Worm (Caenorhabditis elegans) whole organism, L2 larva: ENCODE measurements around the gene K01H12.4.
A peak's percentile ranks its signal among the peaks of the same experiment; 100 is the strongest.

Experiments used
- C34F6.9 ChIP-seq: fragments of 150-350 bp; optimal IDR thresholded peaks from 2 replicates; lab custom pipeline; 2014; ENCODE audit warnings: missing biosample characterization, missing genetic modification characterization
- F13H6.1 ChIP-seq: sonication (generic microtip); optimal IDR thresholded peaks from 2 replicates; lab custom pipeline; 2016; ENCODE audit warnings: missing genetic modification characterization, missing compliant biosample characterization
- R02D3.7 ChIP-seq: fragments of 150-350 bp; optimal IDR thresholded peaks from 2 replicates; lab custom pipeline; 2014; ENCODE audit warnings: missing biosample characterization, missing genetic modification characterization
- Y55F3AM.14 ChIP-seq: fragments of 200-800 bp; sonication (Bioruptor generic); optimal IDR thresholded peaks from 2 replicates; lab custom pipeline; 2018; ENCODE audit warnings: mild to moderate bottlenecking, missing genetic modification characterization, missing compliant biosample characterization
- ZK546.5 ChIP-seq: sonication (generic microtip); optimal IDR thresholded peaks from 2 replicates; lab custom pipeline; 2017; ENCODE audit warnings: missing biosample characterization, missing genetic modification characterization
- alr-1 ChIP-seq: fragments of 150-350 bp; optimal IDR thresholded peaks from 2 replicates; lab custom pipeline; 2014; ENCODE audit warnings: missing biosample characterization, missing genetic modification characterization
- aly-2 ChIP-seq: fragments of 150-350 bp; optimal IDR thresholded peaks from 2 replicates; lab custom pipeline; 2014; ENCODE audit warnings: missing biosample characterization, missing genetic modification characterization
- ama-1 ChIP-seq: fragments of 150-350 bp; optimal IDR thresholded peaks from 2 replicates; lab custom pipeline; 2018; ENCODE audit warnings: inconsistent platforms
- blmp-1 ChIP-seq: sonication (generic microtip); optimal IDR thresholded peaks from 2 replicates; lab custom pipeline; 2017; ENCODE audit warnings: missing genetic modification characterization, mild to moderate bottlenecking, missing compliant biosample characterization, antibody characterized with exemption, moderate library complexity; ENCODE audit not compliant: insufficient read depth
- crh-2 ChIP-seq: sonication (generic microtip); optimal IDR thresholded peaks from 2 replicates; lab custom pipeline; 2017; ENCODE audit warnings: missing biosample characterization, missing genetic modification characterization
- dmd-4 ChIP-seq: sonication (generic microtip); optimal IDR thresholded peaks from 2 replicates; lab custom pipeline; 2017; ENCODE audit warnings: missing biosample characterization, missing genetic modification characterization
- elt-1 ChIP-seq: fragments of 150-350 bp; optimal IDR thresholded peaks from 2 replicates; lab custom pipeline; 2014; ENCODE audit warnings: missing biosample characterization, missing genetic modification characterization
- elt-3 ChIP-seq: sonication (generic microtip); optimal IDR thresholded peaks from 2 replicates; lab custom pipeline; 2017; ENCODE audit warnings: missing biosample characterization, missing genetic modification characterization
- fos-1 ChIP-seq: fragments of 150-350 bp; optimal IDR thresholded peaks from 2 replicates; lab custom pipeline; 2014; ENCODE audit warnings: missing biosample characterization, missing genetic modification characterization
- gmeb-1 ChIP-seq: fragments of 150-350 bp; optimal IDR thresholded peaks from 2 replicates; lab custom pipeline; 2014; ENCODE audit warnings: missing biosample characterization, missing genetic modification characterization
- lin-11 ChIP-seq: fragments of 150-350 bp; sonication (generic microtip); optimal IDR thresholded peaks from 2 replicates; lab custom pipeline; 2014; ENCODE audit warnings: missing biosample characterization, missing genetic modification characterization, inconsistent platforms, mixed read lengths
- lin-13 ChIP-seq: fragments of 150-350 bp; optimal IDR thresholded peaks from 2 replicates; lab custom pipeline; 2014; ENCODE audit warnings: missing biosample characterization, missing genetic modification reagents, missing genetic modification characterization
- lin-39 ChIP-seq: fragments of 150-350 bp; optimal IDR thresholded peaks from 2 replicates; lab custom pipeline; 2014; ENCODE audit warnings: missing biosample characterization, missing genetic modification reagents, missing genetic modification characterization
- lsy-2 ChIP-seq, 2 experiments: fragments of 150-350 bp in 1 of 2; sonication (generic microtip) in 1 of 2; optimal IDR thresholded peaks; 2 replicates each; lab custom pipeline; 2014 to 2017; ENCODE audit warnings: missing biosample characterization in 2 of 2, missing genetic modification characterization in 2 of 2
- mab-5 ChIP-seq: fragments of 150-350 bp; optimal IDR thresholded peaks from 2 replicates; lab custom pipeline; 2014; ENCODE audit warnings: missing biosample characterization, missing genetic modification characterization
- mbf-1 ChIP-seq: sonication (generic microtip); optimal IDR thresholded peaks from 2 replicates; lab custom pipeline; 2017; ENCODE audit warnings: missing biosample characterization, missing genetic modification characterization
- mdl-1 ChIP-seq, 2 experiments: fragments of 150-350 bp in 1 of 2; sonication (generic microtip) in 1 of 2; optimal IDR thresholded peaks; 2 replicates each; lab custom pipeline; 2017; ENCODE audit warnings: missing biosample characterization in 2 of 2, missing genetic modification characterization in 2 of 2
- nhr-10 ChIP-seq: sonication (generic microtip); optimal IDR thresholded peaks from 2 replicates; lab custom pipeline; 2017; ENCODE audit warnings: missing biosample characterization, missing genetic modification characterization
- nhr-11 ChIP-seq: fragments of 150-350 bp; optimal IDR thresholded peaks from 2 replicates; lab custom pipeline; 2014; ENCODE audit warnings: missing biosample characterization, missing genetic modification characterization
- nhr-12 ChIP-seq: fragments of 150-350 bp; optimal IDR thresholded peaks from 2 replicates; lab custom pipeline; 2014; ENCODE audit warnings: missing biosample characterization, missing genetic modification characterization
- nhr-129 ChIP-seq: fragments of 150-350 bp; optimal IDR thresholded peaks from 2 replicates; lab custom pipeline; 2014; ENCODE audit warnings: missing biosample characterization, missing genetic modification characterization
- nhr-21 ChIP-seq: fragments of 150-350 bp; optimal IDR thresholded peaks from 2 replicates; lab custom pipeline; 2014; ENCODE audit warnings: missing biosample characterization, missing genetic modification characterization
- nhr-237 ChIP-seq: fragments of 150-350 bp; optimal IDR thresholded peaks from 2 replicates; lab custom pipeline; 2014; ENCODE audit warnings: missing biosample characterization, missing genetic modification characterization
- nhr-25 ChIP-seq: fragments of 150-350 bp; sonication (generic microtip); optimal IDR thresholded peaks from 3 replicates; lab custom pipeline; 2014; ENCODE audit warnings: missing biosample characterization, missing genetic modification characterization
- nhr-6 ChIP-seq: fragments of 150-350 bp; optimal IDR thresholded peaks from 2 replicates; lab custom pipeline; 2014; ENCODE audit warnings: missing biosample characterization, missing genetic modification characterization
- nhr-77 ChIP-seq: fragments of 150-350 bp; optimal IDR thresholded peaks from 2 replicates; lab custom pipeline; 2014; ENCODE audit warnings: missing biosample characterization, missing genetic modification characterization
- peb-1 ChIP-seq: fragments of 150-350 bp; optimal IDR thresholded peaks from 2 replicates; lab custom pipeline; 2014; ENCODE audit warnings: missing biosample characterization, missing genetic modification characterization
- sma-3 ChIP-seq: sonication (generic microtip); optimal IDR thresholded peaks from 2 replicates; lab custom pipeline; 2016; ENCODE audit warnings: missing genetic modification reagents, missing genetic modification characterization, missing compliant biosample characterization
- sma-9 ChIP-seq, 2 experiments: fragments of 150-350 bp in 1 of 2; sonication (generic microtip) in 1 of 2; optimal IDR thresholded peaks; 2 replicates each; lab custom pipeline; 2014 to 2016; ENCODE audit warnings: missing genetic modification characterization in 2 of 2, mild to moderate bottlenecking in 1 of 2, missing biosample characterization in 1 of 2, missing compliant biosample characterization in 1 of 2, missing genetic modification reagents in 1 of 2, moderate library complexity in 1 of 2
- snpc-4 ChIP-seq: fragments of 150-350 bp; optimal IDR thresholded peaks from 2 replicates; lab custom pipeline; 2014; ENCODE audit warnings: missing biosample characterization, missing genetic modification characterization
- unc-39 ChIP-seq: fragments of 150-350 bp; optimal IDR thresholded peaks from 2 replicates; lab custom pipeline; 2014; ENCODE audit warnings: missing biosample characterization, missing genetic modification characterization
- unc-55 ChIP-seq: fragments of 150-350 bp; sonication (generic microtip); optimal IDR thresholded peaks from 3 replicates; lab custom pipeline; 2014; ENCODE audit warnings: missing biosample characterization, missing genetic modification reagents, missing genetic modification characterization
- unc-62 ChIP-seq: fragments of 150-350 bp; optimal IDR thresholded peaks from 2 replicates; lab custom pipeline; 2014; ENCODE audit warnings: missing biosample characterization, missing genetic modification reagents, missing genetic modification characterization
- zag-1 ChIP-seq: fragments of 150-350 bp; optimal IDR thresholded peaks from 2 replicates; lab custom pipeline; 2014; ENCODE audit warnings: missing biosample characterization, missing genetic modification characterization
- ztf-1 ChIP-seq: fragments of 200-800 bp; sonication (Bioruptor generic); conservative IDR thresholded peaks from 2 replicates; pipeline ENCODE4 v1.3.6; 2022; ENCODE audit warnings: missing genetic modification characterization, missing compliant biosample characterization
- ztf-11 ChIP-seq: sonication (generic microtip); optimal IDR thresholded peaks from 2 replicates; lab custom pipeline; 2017; ENCODE audit warnings: missing biosample characterization, missing genetic modification characterization
- ztf-4 ChIP-seq: fragments of 150-350 bp; optimal IDR thresholded peaks from 2 replicates; lab custom pipeline; 2014; ENCODE audit warnings: missing biosample characterization, missing genetic modification characterization

Gene K01H12.4

ce11 chrIV:9672434-9672833, 40.4 kb upstream of the K01H12.4 start:
- peak; percentile 84 for TF ChIP-seq sma-3 (GFP tag; lab: Kevin White, UChicago)
- no peak for TF ChIP-seq ztf-4 (tag; lab: Kevin White, UChicago)
- TF ChIP-seq ama-1 (lab: Kevin White, UChicago), result no peak
- TF ChIP-seq nhr-10 (tag; lab: Kevin White, UChicago), result no peak
- no peak for TF ChIP-seq elt-1
- TF ChIP-seq snpc-4 (tag; lab: Kevin White, UChicago), result no peak
- no peak for TF ChIP-seq mab-5 (tag; lab: Kevin White, UChicago)
- no peak for TF ChIP-seq elt-3 (tag; lab: Kevin White, UChicago)
- peak; percentile 13 for TF ChIP-seq crh-2 (tag; lab: Kevin White, UChicago)
- TF ChIP-seq lin-13 (GFP tag; lab: Kevin White, UChicago), result no peak
- TF ChIP-seq nhr-6, result no peak
- no peak for TF ChIP-seq nhr-77
- TF ChIP-seq mbf-1 (tag; lab: Kevin White, UChicago), result no peak
- TF ChIP-seq peb-1, result no peak
- no peak for TF ChIP-seq nhr-11 (tag; lab: Kevin White, UChicago)
- peak; percentile 44 for TF ChIP-seq gmeb-1 (tag; lab: Kevin White, UChicago)
- TF ChIP-seq aly-2 (tag; lab: Kevin White, UChicago), result no peak
- TF ChIP-seq Y55F3AM.14 (GFP tag; lab: Kevin White, UChicago), result peak; percentile 8
- no peak for TF ChIP-seq dmd-4
- peak in 1 of 2 experiments; percentile 81 for TF ChIP-seq lsy-2 (tag; optimal IDR thresholded peaks at IDR 0.05; lab: Kevin White, UChicago)
- TF ChIP-seq unc-55 (GFP tag; lab: Kevin White, UChicago), result no peak
- TF ChIP-seq lin-39 (tag; lab: Kevin White, UChicago), result no peak
- no peak for TF ChIP-seq ztf-1 (GFP tag; lab: Robert Waterston, UW)
- TF ChIP-seq nhr-25 (tag; lab: Kevin White, UChicago), result peak; percentile 73
- TF ChIP-seq ZK546.5 (tag; lab: Kevin White, UChicago), result no peak
- peak; percentile 92 for TF ChIP-seq sma-9 (GFP tag; optimal IDR thresholded peaks at IDR 0.05; lab: Kevin White, UChicago)
- no peak for TF ChIP-seq sma-9 (tag; optimal IDR thresholded peaks at IDR 0.05; lab: Kevin White, UChicago)
- no peak for TF ChIP-seq unc-39 (tag; lab: Kevin White, UChicago)
- no peak for TF ChIP-seq zag-1
- TF ChIP-seq nhr-12 (tag; lab: Kevin White, UChicago), result no peak
- TF ChIP-seq R02D3.7 (tag; lab: Kevin White, UChicago), result no peak
- peak in 1 of 2 experiments; percentile 41 for TF ChIP-seq mdl-1 (tag; optimal IDR thresholded peaks at IDR 0.05; lab: Kevin White, UChicago)
- TF ChIP-seq C34F6.9 (tag; lab: Kevin White, UChicago), result no peak
- TF ChIP-seq nhr-21 (tag; lab: Kevin White, UChicago), result peak; percentile 92
- no peak for TF ChIP-seq ztf-11 (tag; lab: Kevin White, UChicago)
- TF ChIP-seq fos-1 (tag; lab: Kevin White, UChicago), result peak; percentile 39
- peak; percentile 34 for TF ChIP-seq blmp-1 (tag; lab: Kevin White, UChicago)
- TF ChIP-seq lin-11 (tag; lab: Kevin White, UChicago), result no peak
- no peak for TF ChIP-seq nhr-237 (tag; lab: Kevin White, UChicago)
- TF ChIP-seq nhr-129, result peak; percentile 45
- no peak for TF ChIP-seq alr-1 (tag; lab: Kevin White, UChicago)
- no peak for TF ChIP-seq F13H6.1 (tag; lab: Kevin White, UChicago)

DNA sequence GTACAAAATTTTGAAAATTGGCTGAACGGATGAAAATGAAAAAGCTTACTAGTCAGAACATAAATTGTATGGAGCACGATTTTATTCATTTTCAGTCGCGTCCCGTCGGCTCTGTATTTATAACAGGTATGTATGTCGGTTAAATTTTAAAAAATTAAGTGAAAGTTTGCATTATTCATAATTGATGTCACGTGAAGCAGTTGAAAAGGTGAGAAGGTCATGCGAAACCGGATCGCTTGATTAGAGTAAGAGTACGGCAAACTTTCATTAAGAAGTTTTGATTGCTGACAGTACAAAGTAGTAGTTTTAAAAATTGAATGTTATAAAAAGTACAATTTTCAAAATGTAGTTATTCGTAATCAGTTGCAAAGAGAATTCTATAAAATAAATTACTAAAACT, 39.7 kb upstream of the K01H12.4 start:
- no peak for TF ChIP-seq unc-62 (GFP tag; lab: Kevin White, UChicago)
- TF ChIP-seq blmp-1 (tag; lab: Kevin White, UChicago), result peak; percentile 81
- no peak for TF ChIP-seq mdl-1 (tag; optimal IDR thresholded peaks at IDR 0.05; lab: Kevin White, UChicago)
- TF ChIP-seq nhr-237 (tag; lab: Kevin White, UChicago), result no peak
- no peak for TF ChIP-seq zag-1
- peak; percentile 41 for TF ChIP-seq nhr-25 (tag; lab: Kevin White, UChicago)
- no peak for TF ChIP-seq C34F6.9 (tag; lab: Kevin White, UChicago)
- no peak for TF ChIP-seq ama-1 (lab: Kevin White, UChicago)
- TF ChIP-seq sma-9 (GFP tag; optimal IDR thresholded peaks at IDR 0.05; lab: Kevin White, UChicago), result peak; percentile 32
- no peak for TF ChIP-seq sma-9 (tag; optimal IDR thresholded peaks at IDR 0.05; lab: Kevin White, UChicago)
